Fruit fly (Drosophila melanogaster) whole organism, embryonic: Measurements from ENCODE around the gene CG4629.
A peak's percentile ranks its signal among the peaks of the same experiment; 100 is the strongest.

Experiments used
- Antp ChIP-seq: fragments of 200-800 bp; sonication (Bioruptor generic); optimal IDR thresholded peaks from 3 replicates; lab custom pipeline; 2016; ENCODE audit warnings: missing biosample characterization, missing genetic modification characterization
- Awh ChIP-seq: fragments of 200-800 bp; sonication (Bioruptor generic); IDR thresholded peaks from 2 replicates; pipeline ENCODE4, ENCODE4 v1.3.6; 2022; ENCODE audit warnings: missing biosample characterization, missing genetic modification characterization
- BEAF-32 ChIP-seq: fragments of 200-800 bp; sonication (Bioruptor generic); optimal IDR thresholded peaks from 3 replicates; lab custom pipeline; 2017; ENCODE audit warnings: missing biosample characterization, missing genetic modification characterization, mild to moderate bottlenecking, moderate library complexity, missing genetic modification reagents
- Blimp-1 ChIP-seq: fragments of 200-800 bp; sonication (Bioruptor generic); optimal IDR thresholded peaks from 3 replicates; lab custom pipeline; 2018; ENCODE audit warnings: missing biosample characterization, missing genetic modification characterization, mild to moderate bottlenecking, moderate library complexity, missing genetic modification reagents
- CG1024 ChIP-seq: fragments of 200-800 bp; sonication (Bioruptor generic); IDR thresholded peaks from 2 replicates; pipeline ENCODE4 v1.3.6; 2022; ENCODE audit warnings: missing biosample characterization, missing genetic modification characterization
- CG10274 ChIP-seq: fragments of 200-800 bp; sonication (Bioruptor generic); optimal IDR thresholded peaks from 3 replicates; lab custom pipeline; 2017; ENCODE audit warnings: missing biosample characterization, mild to moderate bottlenecking, missing genetic modification characterization
- CG10979 ChIP-seq: fragments of 200-800 bp; sonication (Bioruptor generic); optimal IDR thresholded peaks from 2 replicates; lab custom pipeline; 2018; ENCODE audit warnings: missing biosample characterization, mild to moderate bottlenecking, missing genetic modification characterization, moderate library complexity
- CG11560 ChIP-seq: fragments of 200-800 bp; sonication (Bioruptor generic); IDR thresholded peaks from 3 replicates; pipeline ENCODE4 v1.3.6; 2022; ENCODE audit warnings: missing biosample characterization, missing genetic modification characterization
- CG12942 ChIP-seq: fragments of 200-800 bp; sonication (Bioruptor generic); optimal IDR thresholded peaks from 3 replicates; lab custom pipeline; 2016; ENCODE audit warnings: missing biosample characterization, missing genetic modification characterization
- CG13894 ChIP-seq: fragments of 200-800 bp; sonication (Bioruptor generic); optimal IDR thresholded peaks from 3 replicates; lab custom pipeline; 2018; ENCODE audit warnings: missing biosample characterization, mild to moderate bottlenecking, missing genetic modification characterization, moderate library complexity
- CG14050 ChIP-seq: fragments of 200-800 bp; sonication (Bioruptor generic); IDR thresholded peaks from 3 replicates; pipeline ENCODE4 v1.3.6; 2022; ENCODE audit warnings: missing biosample characterization, missing genetic modification characterization
- CG14710 ChIP-seq: fragments of 200-800 bp; sonication (Bioruptor generic); optimal IDR thresholded peaks from 3 replicates; lab custom pipeline; 2019; ENCODE audit warnings: missing biosample characterization, mild to moderate bottlenecking, missing genetic modification characterization, moderate library complexity
- CG16813 ChIP-seq: fragments of 200-800 bp; sonication (Bioruptor generic); IDR thresholded peaks from 3 replicates; pipeline ENCODE4 v1.3.6; 2022; ENCODE audit warnings: missing biosample characterization, missing genetic modification characterization; ENCODE audit not compliant: partially characterized antibody
- CG17361 ChIP-seq: fragments of 200-800 bp; sonication (Bioruptor generic); IDR thresholded peaks from 3 replicates; pipeline ENCODE4 v1.3.6; 2022; ENCODE audit warnings: missing biosample characterization, missing genetic modification characterization
- CG2202 ChIP-seq: fragments of 200-800 bp; sonication (Bioruptor generic); optimal IDR thresholded peaks from 2 replicates; lab custom pipeline; 2018; ENCODE audit warnings: missing biosample characterization, mild to moderate bottlenecking, missing genetic modification characterization
- CG2678 ChIP-seq: fragments of 200-800 bp; sonication (Bioruptor generic); optimal IDR thresholded peaks from 3 replicates; lab custom pipeline; 2019; ENCODE audit warnings: missing biosample characterization, mild to moderate bottlenecking, missing genetic modification characterization, moderate library complexity
- CG32532 ChIP-seq: fragments of 200-800 bp; sonication (Bioruptor generic); IDR thresholded peaks from 2 replicates; pipeline ENCODE4 v1.3.6; 2022; ENCODE audit warnings: missing biosample characterization, missing genetic modification characterization
- CG33213 ChIP-seq: fragments of 200-800 bp; sonication (Bioruptor generic); optimal IDR thresholded peaks from 3 replicates; lab custom pipeline; 2016; ENCODE audit warnings: missing biosample characterization, missing genetic modification characterization
- CG34376 ChIP-seq: fragments of 200-800 bp; sonication (Bioruptor generic); optimal IDR thresholded peaks from 2 replicates; lab custom pipeline; 2018; ENCODE audit warnings: missing biosample characterization, mild to moderate bottlenecking, missing genetic modification characterization
- CG3838 ChIP-seq: fragments of 200-800 bp; sonication (Bioruptor generic); optimal IDR thresholded peaks from 3 replicates; lab custom pipeline; 2016; ENCODE audit warnings: missing biosample characterization, missing genetic modification characterization
- CG8290 ChIP-seq, 3 experiments: fragments of 200-800 bp; sonication (Bioruptor generic); optimal IDR thresholded peaks; 2 replicates each; lab custom pipeline; 2016 to 2019; ENCODE audit warnings: missing biosample characterization in 3 of 3, missing genetic modification characterization in 3 of 3, mild to moderate bottlenecking in 2 of 3, moderate library complexity in 1 of 3
- CG8478 ChIP-seq: fragments of >200 bp; optimal IDR thresholded peaks from 2 replicates; lab custom pipeline; 2018
- CG8944 ChIP-seq: fragments of 200-800 bp; sonication (Bioruptor generic); optimal IDR thresholded peaks from 3 replicates; lab custom pipeline; 2016; ENCODE audit warnings: missing biosample characterization, missing genetic modification characterization
- Chrac-16 ChIP-seq: fragments of 200-800 bp; sonication (Bioruptor generic); optimal IDR thresholded peaks from 3 replicates; lab custom pipeline; 2016; ENCODE audit warnings: missing biosample characterization, missing genetic modification characterization
- Dbx ChIP-seq: fragments of 200-800 bp; sonication (Bioruptor generic); IDR thresholded peaks from 3 replicates; pipeline ENCODE4 v1.3.6; 2022; ENCODE audit warnings: missing biosample characterization, missing genetic modification characterization
- Elba2 ChIP-seq: fragments of 200-800 bp; sonication (Bioruptor generic); optimal IDR thresholded peaks from 3 replicates; lab custom pipeline; 2016; ENCODE audit warnings: missing biosample characterization, missing genetic modification characterization
- HLHmδ ChIP-seq: fragments of 200-800 bp; sonication (Bioruptor generic); optimal IDR thresholded peaks from 2 replicates; lab custom pipeline; 2018; ENCODE audit warnings: missing biosample characterization, mild to moderate bottlenecking, missing genetic modification characterization, moderate library complexity
- Med ChIP-seq: fragments of 200-800 bp; sonication (Bioruptor generic); peaks from one replicate; lab custom pipeline; 2016; ENCODE audit warnings: missing biosample characterization, missing genetic modification characterization, mild to moderate bottlenecking, inconsistent platforms, moderate library complexity
- NFAT ChIP-seq: fragments of 200-800 bp; sonication (Bioruptor generic); IDR thresholded peaks from 2 replicates; pipeline ENCODE4 v1.3.6; 2022; ENCODE audit warnings: missing biosample characterization, missing genetic modification characterization
- NK7.1 ChIP-seq: fragments of 200-800 bp; sonication (Bioruptor generic); optimal IDR thresholded peaks from 3 replicates; lab custom pipeline; 2016; ENCODE audit warnings: missing biosample characterization, missing genetic modification characterization
- NfI ChIP-seq: fragments of 200-800 bp; sonication (Bioruptor generic); optimal IDR thresholded peaks from 3 replicates; lab custom pipeline; 2018; ENCODE audit warnings: missing biosample characterization, mild to moderate bottlenecking, missing genetic modification characterization, moderate library complexity
- cwo ChIP-seq: fragments of 200-800 bp; sonication (Bioruptor generic); optimal IDR thresholded peaks from 3 replicates; lab custom pipeline; 2017; ENCODE audit warnings: missing biosample characterization, missing genetic modification characterization, mild to moderate bottlenecking, moderate library complexity, missing genetic modification reagents
- dmrt99B ChIP-seq: fragments of 200-800 bp; sonication (Bioruptor generic); optimal IDR thresholded peaks from 2 replicates; lab custom pipeline; 2018; ENCODE audit warnings: missing biosample characterization, mild to moderate bottlenecking, missing genetic modification characterization, moderate library complexity
- exex ChIP-seq: fragments of 200-800 bp; sonication (Bioruptor generic); optimal IDR thresholded peaks from 4 replicates; lab custom pipeline; 2018; ENCODE audit warnings: missing biosample characterization, mild to moderate bottlenecking, missing genetic modification characterization, moderate library complexity
- fru ChIP-seq: fragments of >200 bp; optimal IDR thresholded peaks from 2 replicates; lab custom pipeline; 2017
- gt ChIP-seq: fragments of 200-800 bp; sonication (Bioruptor generic); IDR thresholded peaks from 2 replicates; pipeline ENCODE4 v1.3.6; 2022; ENCODE audit warnings: missing biosample characterization, missing genetic modification characterization
- lab ChIP-seq: fragments of 200-800 bp; sonication (Bioruptor generic); optimal IDR thresholded peaks from 3 replicates; lab custom pipeline; 2017; ENCODE audit warnings: missing biosample characterization, missing genetic modification characterization, mild to moderate bottlenecking, moderate library complexity, missing genetic modification reagents
- nerfin-1 ChIP-seq: fragments of 200-800 bp; sonication (Bioruptor generic); optimal IDR thresholded peaks from 3 replicates; lab custom pipeline; 2019; ENCODE audit warnings: missing biosample characterization, mild to moderate bottlenecking, missing genetic modification characterization, moderate library complexity
- otp ChIP-seq: fragments of 200-800 bp; sonication (Bioruptor generic); IDR thresholded peaks from 3 replicates; pipeline ENCODE4, ENCODE4 v1.3.6; 2022; ENCODE audit warnings: missing biosample characterization, missing genetic modification characterization
- phol ChIP-seq: fragments of 200-800 bp; sonication (Bioruptor generic); optimal IDR thresholded peaks from 3 replicates; lab custom pipeline; 2018; ENCODE audit warnings: missing biosample characterization, mild to moderate bottlenecking, missing genetic modification characterization, moderate library complexity
- rib ChIP-seq: fragments of 200-800 bp; sonication (Bioruptor generic); IDR thresholded peaks from 2 replicates; pipeline ENCODE4 v1.3.6; 2022; ENCODE audit warnings: missing biosample characterization, missing genetic modification characterization
- sd ChIP-seq: fragments of 200-800 bp; sonication (Bioruptor generic); optimal IDR thresholded peaks from 3 replicates; lab custom pipeline; 2018; ENCODE audit warnings: missing biosample characterization, mild to moderate bottlenecking, missing genetic modification characterization, moderate library complexity
- sima ChIP-seq: fragments of 200-800 bp; sonication (Bioruptor generic); optimal IDR thresholded peaks from 2 replicates; lab custom pipeline; 2016; ENCODE audit warnings: missing biosample characterization, missing genetic modification characterization
- stc ChIP-seq: fragments of 200-800 bp; sonication (Bioruptor generic); IDR thresholded peaks from 2 replicates; pipeline ENCODE4 v1.3.6; 2022; ENCODE audit warnings: missing biosample characterization, missing genetic modification characterization
- sug ChIP-seq: fragments of 200-800 bp; optimal IDR thresholded peaks from 2 replicates; lab custom pipeline; 2019; ENCODE audit warnings: missing biosample characterization, mild to moderate bottlenecking, missing genetic modification characterization, moderate library complexity
- unpg ChIP-seq: fragments of 200-800 bp; sonication (Bioruptor generic); optimal IDR thresholded peaks from 3 replicates; lab custom pipeline; 2018; ENCODE audit warnings: missing biosample characterization, mild to moderate bottlenecking, missing genetic modification characterization, moderate library complexity
- vfl ChIP-seq: fragments of 200-800 bp; sonication (Bioruptor generic); optimal IDR thresholded peaks from 2 replicates; lab custom pipeline; 2016; ENCODE audit warnings: missing biosample characterization, missing genetic modification characterization

Gene CG4629

DNA sequence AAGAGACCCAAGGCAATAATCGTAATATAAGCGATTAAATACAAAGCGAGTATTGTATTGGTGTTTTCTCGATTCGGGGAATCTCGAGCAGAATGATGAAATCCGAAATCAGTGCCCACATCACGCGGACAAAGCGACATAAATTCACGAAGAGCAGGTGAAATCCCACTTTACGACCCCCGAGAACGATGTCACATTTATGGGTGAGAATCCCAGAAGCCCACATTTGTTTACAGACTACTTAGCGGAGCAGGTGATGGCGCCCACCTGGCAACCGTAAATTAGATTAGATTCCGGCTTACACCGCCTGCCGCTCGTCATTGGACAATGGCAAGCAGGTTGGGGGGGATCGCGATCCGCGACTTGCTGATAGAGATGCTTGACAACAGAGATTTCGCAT, 11.9 kb upstream of the CG4629 start:
- no peak for TF ChIP-seq CG8944 (GFP tag; lab: Kevin White, UChicago)
- TF ChIP-seq Elba2 (GFP tag; lab: Kevin White, UChicago): no peak
- no peak for TF ChIP-seq Blimp-1 (GFP tag; lab: Kevin White, UChicago)
- no peak for TF ChIP-seq otp (GFP tag; lab: Robert Waterston, UW)
- no peak for TF ChIP-seq phol (tag; lab: Kevin White, UChicago)
- TF ChIP-seq Antp (GFP tag; lab: Kevin White, UChicago): no peak
- TF ChIP-seq CG2678 (tag; lab: Kevin White, UChicago): no peak
- no peak for TF ChIP-seq sima (GFP tag; lab: Kevin White, UChicago)
- TF ChIP-seq CG34376 (GFP tag; lab: Kevin White, UChicago): peak; percentile 13
- TF ChIP-seq CG8290 (GFP tag; optimal IDR thresholded peaks at IDR 0.05; lab: Kevin White, UChicago): no peak
- no peak for TF ChIP-seq CG8290 (tag; optimal IDR thresholded peaks at IDR 0.05; lab: Kevin White, UChicago)
- TF ChIP-seq gt: no peak
- TF ChIP-seq cwo (GFP tag; lab: Kevin White, UChicago): peak; percentile 40
- TF ChIP-seq HLHmδ: no peak
- TF ChIP-seq Chrac-16 (GFP tag; lab: Kevin White, UChicago): no peak
- peak; percentile 51; the same call in 2 of the 3 replicates for TF ChIP-seq Dbx (GFP tag; lab: Robert Waterston, UW)
- peak; percentile 26 for TF ChIP-seq sd (tag; lab: Kevin White, UChicago)
- peak; percentile 72 for TF ChIP-seq Med (GFP tag; lab: Kevin White, UChicago)
- TF ChIP-seq exex (tag; lab: Kevin White, UChicago): peak; percentile 36
- TF ChIP-seq sug (tag; lab: Kevin White, UChicago): peak; percentile 58
- TF ChIP-seq fru (lab: Kevin White, UChicago): no peak
- no peak for TF ChIP-seq unpg (GFP tag; lab: Kevin White, UChicago)
- 0 out of 2 replicates have a peak, but pooled peaks have one; percentile 11 for TF ChIP-seq rib (GFP tag; lab: Robert Waterston, UW)
- peak; percentile 49 for TF ChIP-seq CG32532
- peak; percentile 32 for TF ChIP-seq lab (GFP tag; lab: Kevin White, UChicago)
- peak; percentile 50 for TF ChIP-seq CG13894 (tag; lab: Kevin White, UChicago)

DNA sequence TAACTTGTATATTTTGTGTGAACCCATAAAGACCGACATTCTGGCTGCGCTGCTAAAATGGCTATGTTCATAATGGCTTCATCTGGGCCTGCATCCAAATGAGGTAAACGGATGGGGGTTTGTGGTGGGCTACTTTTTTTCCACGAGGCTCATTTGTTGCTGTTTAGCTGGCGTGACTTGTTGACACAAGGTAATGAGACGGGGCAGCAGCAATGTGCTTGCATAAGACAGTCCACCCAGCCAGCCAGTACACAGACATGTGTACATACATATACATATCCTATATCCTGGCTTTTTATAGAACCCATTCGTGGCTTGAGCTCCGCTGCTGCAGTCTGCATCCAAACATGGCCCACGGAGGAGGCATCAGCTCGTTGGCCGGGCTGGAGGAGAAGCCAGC, 10.3 kb upstream of the CG4629 start, which contains the start of gene CG14340:
TSS of gene CG14340 (plus strand) at position 301 of the 400 bp plus-strand sequence.
- TF ChIP-seq nerfin-1 (tag; lab: Kevin White, UChicago) (no peak), CG8290 (GFP tag; optimal IDR thresholded peaks at IDR 0.05; lab: Kevin White, UChicago) (no peak), CG8290 (tag; optimal IDR thresholded peaks at IDR 0.05; lab: Kevin White, UChicago) (no peak), stc (GFP tag; lab: Robert Waterston, UW) (no peak), CG2202 (tag; lab: Kevin White, UChicago) (no peak), CG10274 (GFP tag; lab: Kevin White, UChicago) (no peak), CG3838 (GFP tag; lab: Kevin White, UChicago) (no peak), CG33213 (GFP tag; lab: Kevin White, UChicago) (no peak), Awh (GFP tag; lab: Robert Waterston, UW) (no peak), CG16813 (no peak), CG14050 (GFP tag; lab: Robert Waterston, UW) (no peak), CG14710 (tag; lab: Kevin White, UChicago) (no peak)

DNA sequence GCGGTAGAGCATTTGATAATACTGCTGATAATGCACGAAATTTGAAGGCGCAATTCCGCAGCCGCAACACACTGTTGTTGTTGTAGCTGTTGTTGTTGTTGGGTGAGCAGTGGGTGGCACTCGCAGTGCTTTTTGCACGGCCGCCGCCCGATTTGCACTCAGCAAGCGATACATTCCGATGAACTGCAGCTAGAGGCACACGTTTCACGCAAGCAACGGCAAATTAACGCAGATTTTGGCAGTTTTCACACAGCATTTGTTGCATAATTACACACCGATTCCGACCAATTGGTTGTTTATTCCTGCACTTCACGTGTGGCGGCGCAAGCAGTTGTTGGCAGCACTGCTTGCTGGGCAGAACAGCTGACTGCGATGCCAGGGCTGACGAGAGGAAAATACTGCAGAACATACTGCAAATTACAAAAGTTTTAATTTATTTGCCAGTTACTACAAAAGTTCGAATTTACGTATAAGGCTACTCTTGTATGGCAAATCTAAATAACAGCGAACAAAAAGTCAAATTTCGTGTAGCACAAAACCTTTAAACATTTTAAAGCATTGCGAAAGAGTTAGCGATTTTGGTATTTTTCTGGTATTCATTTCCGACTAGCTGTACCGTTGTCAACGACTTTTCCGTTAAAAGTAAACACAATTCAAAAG, 5.9 kb upstream of the CG4629 start, which contains the start of the genes PolrMT and CG14339:
TSS of gene PolrMT (minus strand) at position 345 of the 660 bp plus-strand sequence.
TSS of gene CG14339 (plus strand) at position 512 of the 660 bp plus-strand sequence.
- TF ChIP-seq dmrt99B (tag; lab: Kevin White, UChicago): no peak
- TF ChIP-seq CG1024: no peak
- TF ChIP-seq vfl (GFP tag; lab: Kevin White, UChicago): peak; percentile 34
- peak; percentile 16 for TF ChIP-seq NK7.1 (GFP tag; lab: Kevin White, UChicago)
- TF ChIP-seq CG17361: no peak
- peak; percentile 24 for TF ChIP-seq CG10979 (tag; lab: Kevin White, UChicago)
- TF ChIP-seq CG12942 (GFP tag; lab: Kevin White, UChicago): peak; percentile 15
- peak; percentile 41 for TF ChIP-seq BEAF-32 (GFP tag; lab: Kevin White, UChicago)
- TF ChIP-seq CG11560 (tag; lab: Robert Waterston, UW): no peak
- TF ChIP-seq CG14050 (GFP tag; lab: Robert Waterston, UW): no peak
- peak; percentile 10 for TF ChIP-seq CG34376 (GFP tag; lab: Kevin White, UChicago)
- TF ChIP-seq CG8478 (lab: Kevin White, UChicago): no peak
- TF ChIP-seq NfI (GFP tag; lab: Kevin White, UChicago): no peak
- 0 out of 2 replicates have a peak, but pooled peaks have one; percentile 25 for TF ChIP-seq NFAT
